Worm (Caenorhabditis elegans): ENCODE measurements around the gene D1054.3.

DNA sequence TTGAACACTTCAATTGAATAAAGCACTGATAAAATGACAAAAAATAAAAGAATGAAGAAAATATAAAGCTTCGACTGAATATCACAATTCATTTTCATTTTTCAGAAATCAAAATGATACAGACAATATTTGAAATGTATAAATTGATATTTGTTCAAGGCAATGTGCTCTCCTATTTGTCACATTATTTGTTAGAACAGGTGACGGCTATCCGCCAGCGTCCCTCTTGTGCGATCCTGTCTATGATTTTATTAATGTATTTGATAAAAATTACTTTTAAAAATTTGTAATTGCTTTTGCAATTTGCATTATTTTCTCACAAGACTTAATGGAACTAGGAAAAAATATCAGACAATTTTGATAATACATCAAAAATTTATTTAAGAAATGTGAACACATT is 17.2 kb upstream of the D1054.3 start, which contains the start of gene F28H7.7:
- no peak for TF ChIP-seq nfya-1 (tag; optimal IDR thresholded peaks at IDR 0.05; ENCODE audit: insufficient read depth)
- no peak for TF ChIP-seq nhr-77 (tag; optimal IDR thresholded peaks at IDR 0.05)
- TF ChIP-seq unc-39 (tag; optimal IDR thresholded peaks at IDR 0.05): no peak
- TF ChIP-seq R02D3.7 (tag; optimal IDR thresholded peaks at IDR 0.05): no peak
- TF ChIP-seq aly-2 (tag; optimal IDR thresholded peaks at IDR 0.05): no peak
- TF ChIP-seq nhr-25 (tag; optimal IDR thresholded peaks at IDR 0.05): no peak
- no peak for TF ChIP-seq elt-2 (tag; optimal IDR thresholded peaks at IDR 0.05)
- no peak for TF ChIP-seq fkh-10 (GFP tag; optimal IDR thresholded peaks at IDR 0.05)
- TF ChIP-seq snpc-4 (tag; optimal IDR thresholded peaks at IDR 0.05): no peak
- no peak for TF ChIP-seq nhr-76 (tag; optimal IDR thresholded peaks at IDR 0.05)
- TF ChIP-seq nhr-12 (tag; optimal IDR thresholded peaks at IDR 0.05): no peak
- no peak for TF ChIP-seq lin-15B (tag; optimal IDR thresholded peaks at IDR 0.05)
